Worm (Caenorhabditis elegans) whole organism, early embryonic: Measurements from ENCODE around the gene F15E6.6.

Source experiments
- B0310.2 ChIP-seq: sonication (generic microtip); optimal IDR thresholded peaks from 2 replicates; lab custom pipeline; 2016; ENCODE audit warnings: mild to moderate bottlenecking, missing genetic modification characterization, missing compliant biosample characterization
- F13C5.2 ChIP-seq: sonication (generic microtip); optimal IDR thresholded peaks from 2 replicates; lab custom pipeline; 2017; ENCODE audit warnings: mild to moderate bottlenecking, missing genetic modification characterization, inconsistent platforms, missing compliant biosample characterization
- aly-1 ChIP-seq: sonication (generic microtip); optimal IDR thresholded peaks from 2 replicates; lab custom pipeline; 2016; ENCODE audit warnings: missing genetic modification characterization, missing compliant biosample characterization
- ama-1 ChIP-seq: fragments of 150-350 bp; optimal IDR thresholded peaks from 2 replicates; lab custom pipeline; 2014
- ceh-13 ChIP-seq: fragments of 200-800 bp; sonication (Bioruptor generic); optimal IDR thresholded peaks from 2 replicates; lab custom pipeline; 2018; ENCODE audit warnings: mild to moderate bottlenecking, missing genetic modification characterization, missing compliant biosample characterization
- ceh-36 ChIP-seq: sonication (generic microtip); optimal IDR thresholded peaks from 2 replicates; lab custom pipeline; 2016; ENCODE audit warnings: missing genetic modification characterization, inconsistent platforms, missing compliant biosample characterization
- ets-7 ChIP-seq: sonication (generic microtip); optimal IDR thresholded peaks from 2 replicates; lab custom pipeline; 2016; ENCODE audit warnings: missing genotype, missing genetic modification characterization, missing compliant biosample characterization
- flt-1 ChIP-seq: fragments of 200-800 bp; sonication (Bioruptor generic); IDR thresholded peaks from 2 replicates; pipeline ENCODE4 v1.3.6; 2022; ENCODE audit warnings: missing genetic modification characterization, missing compliant biosample characterization
- hmbx-1 ChIP-seq: sonication (generic microtip); optimal IDR thresholded peaks from 2 replicates; lab custom pipeline; 2016; ENCODE audit warnings: mild to moderate bottlenecking, missing genetic modification characterization, missing compliant biosample characterization
- hmg-4 ChIP-seq: fragments of 200-800 bp; sonication (Bioruptor generic); optimal IDR thresholded peaks from 2 replicates; lab custom pipeline; 2018; ENCODE audit warnings: mild to moderate bottlenecking, missing genetic modification characterization, missing compliant biosample characterization
- hnd-1 ChIP-seq: sonication (generic microtip); optimal IDR thresholded peaks from 2 replicates; lab custom pipeline; 2016; ENCODE audit warnings: missing genetic modification characterization, missing compliant biosample characterization
- pes-1 ChIP-seq: fragments of 200-800 bp; sonication (Bioruptor generic); IDR thresholded peaks from 2 replicates; pipeline ENCODE4 v1.3.6; 2022; ENCODE audit warnings: missing genetic modification reagents, missing genetic modification characterization, missing compliant biosample characterization
- scrt-1 ChIP-seq: fragments of 200-800 bp; sonication (Bioruptor generic); IDR thresholded peaks from 2 replicates; pipeline ENCODE4 v1.3.6; 2022; ENCODE audit warnings: missing genetic modification characterization, missing compliant biosample characterization
- sea-1 ChIP-seq: fragments of 200-800 bp; sonication (Bioruptor generic); conservative IDR thresholded peaks from 2 replicates; pipeline ENCODE4 v1.3.6; 2022; ENCODE audit warnings: missing genetic modification characterization, missing compliant biosample characterization
- tbx-11 ChIP-seq: fragments of 200-800 bp; sonication (Bioruptor generic); IDR thresholded peaks from 2 replicates; pipeline ENCODE4 v1.3.6; 2022; ENCODE audit warnings: missing genetic modification characterization, missing compliant biosample characterization
- tbx-37 ChIP-seq: fragments of 200-800 bp; sonication (Bioruptor generic); conservative IDR thresholded peaks from 2 replicates; pipeline ENCODE4 v1.3.6; 2022; ENCODE audit warnings: missing genetic modification reagents, missing genetic modification characterization, missing compliant biosample characterization
- tra-4 ChIP-seq: sonication (generic microtip); optimal IDR thresholded peaks from 2 replicates; lab custom pipeline; 2017; ENCODE audit warnings: missing genetic modification characterization, missing compliant biosample characterization

The F15E6.6 gene

DNA sequence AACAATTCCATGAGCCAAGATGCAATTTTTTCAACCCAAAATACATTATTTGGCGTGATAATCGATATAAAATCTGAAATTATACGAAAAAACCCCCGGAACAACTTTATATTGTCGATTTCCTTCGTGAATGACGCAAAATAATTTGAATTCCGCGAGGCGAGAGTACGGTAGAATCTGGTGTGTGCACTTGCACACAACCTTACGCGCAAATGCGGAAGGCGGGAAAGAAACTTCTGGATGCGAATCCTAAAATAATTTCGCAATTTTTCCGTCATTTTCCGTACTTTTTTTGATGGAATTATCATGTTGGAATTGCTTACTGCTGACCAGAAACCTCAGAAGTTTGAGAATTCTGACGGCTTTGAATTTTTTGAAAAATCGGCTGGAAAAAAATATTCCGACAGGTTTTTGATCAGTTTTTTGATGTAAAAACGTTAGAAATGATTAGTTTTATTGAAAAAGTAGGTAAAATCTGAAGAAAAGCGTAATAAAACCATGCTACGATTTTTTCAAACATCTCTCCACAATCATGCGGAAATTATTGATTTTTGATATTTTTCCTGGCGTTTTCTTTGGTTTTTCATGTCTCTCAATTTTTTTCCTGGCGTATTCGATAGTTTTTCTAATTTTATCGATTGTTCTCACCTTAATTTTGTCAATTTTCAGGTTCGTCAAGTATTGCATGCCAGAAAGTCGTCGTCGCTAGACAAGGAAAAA is 23.5 kb upstream of the F15E6.6 start, which contains the start of gene set-9:
Gene set-9, plus strand, starts transcription at position 670 of the 720 bp plus-strand sequence.
- TF ChIP-seq F13C5.2 (tag; lab: Kevin White, UChicago), result no peak
- TF ChIP-seq scrt-1 (GFP tag; lab: Robert Waterston, UW), result no peak
- no peak for TF ChIP-seq ceh-13
- TF ChIP-seq pes-1 (GFP tag; lab: Robert Waterston, UW), result no peak
- no peak for TF ChIP-seq B0310.2 (tag; lab: Kevin White, UChicago)
- no peak for TF ChIP-seq tra-4 (tag; lab: Kevin White, UChicago)
- no peak for TF ChIP-seq hmg-4 (GFP tag; lab: Kevin White, UChicago)
- TF ChIP-seq tbx-11, result no peak
- no peak for TF ChIP-seq hnd-1 (tag; lab: Kevin White, UChicago)
- no peak for TF ChIP-seq ets-7 (tag; lab: Kevin White, UChicago)
- no peak for TF ChIP-seq ama-1 (lab: Kevin White, UChicago)
- TF ChIP-seq ceh-36, result no peak

DNA sequence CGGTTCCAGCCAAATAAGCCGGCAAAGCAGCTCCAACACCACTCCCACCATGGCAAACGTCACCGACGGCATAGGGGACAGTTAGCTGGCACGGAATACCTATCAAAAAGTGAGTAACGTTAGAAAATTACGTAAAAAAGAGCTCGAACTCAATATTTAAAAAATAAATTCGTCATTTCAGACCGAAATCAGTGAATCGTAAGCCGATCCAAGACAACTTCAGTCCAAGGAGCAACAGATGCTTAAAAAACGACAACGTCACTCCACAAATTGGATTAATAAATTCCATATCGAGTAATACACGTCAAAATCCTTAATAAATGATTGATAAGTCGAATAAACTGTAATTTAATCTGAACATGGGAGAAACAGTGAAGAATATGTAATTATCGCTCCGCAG is 22.4 kb upstream of the F15E6.6 start:
- no peak for TF ChIP-seq ets-7 (tag; lab: Kevin White, UChicago)
- TF ChIP-seq ama-1 (lab: Kevin White, UChicago), result no peak

DNA sequence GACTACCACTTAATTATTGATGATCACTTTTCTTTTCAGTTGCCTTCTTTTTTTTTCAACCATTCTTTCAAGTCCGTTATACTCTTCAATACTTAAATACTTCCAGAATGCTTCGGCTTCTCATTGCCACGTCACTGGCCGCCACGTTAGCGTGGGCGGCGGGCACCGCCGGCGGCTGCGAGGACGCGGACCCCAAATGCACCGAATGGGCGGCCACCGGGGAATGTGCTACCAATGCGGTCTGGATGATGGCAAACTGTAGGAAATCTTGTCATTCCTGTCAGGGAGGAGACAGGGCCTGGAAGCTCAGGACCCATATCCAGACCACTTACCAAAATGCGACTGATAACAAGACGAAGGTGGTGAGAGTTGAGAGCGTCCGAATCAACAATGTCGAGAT is 17.3 kb upstream of the F15E6.6 start, which contains the start of gene lgc-22:
Gene lgc-22, plus strand, starts transcription at position 105 of the 400 bp plus-strand sequence.
- no peak for TF ChIP-seq ceh-13
- TF ChIP-seq ceh-36, result no peak
- TF ChIP-seq pes-1 (GFP tag; lab: Robert Waterston, UW), result no peak
- no peak for TF ChIP-seq sea-1 (GFP tag; lab: Robert Waterston, UW)
- no peak for TF ChIP-seq tbx-37
- no peak for TF ChIP-seq hmbx-1 (tag; lab: Kevin White, UChicago)
- no peak for TF ChIP-seq hmg-4 (GFP tag; lab: Kevin White, UChicago)

DNA sequence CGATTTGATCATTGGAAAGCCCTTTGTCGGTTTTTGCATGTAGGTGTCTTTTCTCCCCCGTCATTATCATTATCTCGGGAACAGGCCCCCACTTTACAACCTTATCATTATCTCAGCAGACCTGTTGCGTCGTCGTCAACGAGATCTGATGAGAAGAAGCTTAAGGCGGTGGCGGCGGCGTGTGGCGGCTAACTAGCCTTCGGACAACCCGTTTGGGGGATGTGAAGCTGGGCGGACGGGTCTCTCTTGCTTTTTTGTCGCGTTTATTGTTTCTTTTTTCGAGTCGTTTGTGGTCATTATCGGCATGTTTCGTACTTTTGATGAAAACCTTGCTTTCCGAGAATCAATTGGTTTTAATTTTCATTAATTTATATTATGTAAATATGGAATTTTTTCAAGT is 16.1 kb upstream of the F15E6.6 start:
- no peak for TF ChIP-seq ceh-13
- no peak for TF ChIP-seq scrt-1 (GFP tag; lab: Robert Waterston, UW)
- no peak for TF ChIP-seq hnd-1 (tag; lab: Kevin White, UChicago)
- TF ChIP-seq B0310.2 (tag; lab: Kevin White, UChicago), result no peak
- no peak for TF ChIP-seq tbx-11
- no peak for TF ChIP-seq tbx-37
- TF ChIP-seq hmg-4 (GFP tag; lab: Kevin White, UChicago), result no peak
- TF ChIP-seq ceh-36, result no peak
- TF ChIP-seq pes-1 (GFP tag; lab: Robert Waterston, UW), result no peak
- no peak for TF ChIP-seq tra-4 (tag; lab: Kevin White, UChicago)
- TF ChIP-seq flt-1, result no peak
- no peak for TF ChIP-seq aly-1 (tag; lab: Kevin White, UChicago)

DNA sequence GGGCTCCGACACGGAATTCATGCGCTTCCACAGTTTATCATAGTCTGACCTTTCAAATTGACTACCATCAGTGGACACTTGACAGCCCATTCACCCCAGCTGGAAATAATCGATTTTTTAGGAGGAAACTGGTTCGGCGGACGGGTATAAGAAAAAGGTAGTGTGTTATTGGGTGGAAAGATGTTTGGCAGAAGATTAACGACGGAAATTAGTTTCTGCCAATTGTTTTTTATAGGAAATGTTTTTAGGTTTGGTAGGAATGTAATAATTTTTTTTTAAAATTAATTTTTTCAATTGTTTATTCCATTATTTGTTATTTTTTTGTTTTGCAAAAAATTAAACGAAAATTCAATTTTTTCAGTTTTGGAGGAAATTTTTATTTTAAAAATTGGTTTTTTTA is 15.1 kb upstream of the F15E6.6 start, which contains the start of gene F15E6.9:
Gene F15E6.9, minus strand, starts transcription at position 101 of the 400 bp plus-strand sequence.
- no peak for TF ChIP-seq ets-7 (tag; lab: Kevin White, UChicago)
- TF ChIP-seq F13C5.2 (tag; lab: Kevin White, UChicago), result no peak
- TF ChIP-seq hmg-4 (GFP tag; lab: Kevin White, UChicago), result no peak
- no peak for TF ChIP-seq aly-1 (tag; lab: Kevin White, UChicago)
- no peak for TF ChIP-seq tbx-37
- no peak for TF ChIP-seq flt-1
- TF ChIP-seq tra-4 (tag; lab: Kevin White, UChicago), result no peak

DNA sequence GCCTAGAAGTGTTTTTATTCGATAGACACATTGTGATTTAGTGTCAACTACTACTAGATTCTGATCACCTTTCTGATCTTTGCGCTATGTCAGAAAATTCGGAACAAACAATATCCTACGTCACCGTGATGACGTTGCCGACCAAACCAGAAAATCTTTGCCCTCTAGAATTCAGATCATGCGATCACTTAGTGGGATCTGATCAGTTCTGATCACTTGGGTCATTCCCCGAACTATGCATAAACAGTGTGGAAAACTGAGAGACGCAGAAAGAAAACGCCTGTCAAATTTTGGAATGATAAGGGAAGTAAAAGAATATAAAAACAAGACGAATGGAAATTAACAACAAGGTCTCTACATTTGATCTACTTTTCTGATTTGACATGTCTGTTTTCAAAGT is 10.6 kb upstream of the F15E6.6 start, which contains the start of gene F15E6.3:
Gene F15E6.3, plus strand, starts transcription at position 344 of the 400 bp plus-strand sequence.
- TF ChIP-seq F13C5.2 (tag; lab: Kevin White, UChicago), result no peak
- TF ChIP-seq hnd-1 (tag; lab: Kevin White, UChicago), result no peak

DNA sequence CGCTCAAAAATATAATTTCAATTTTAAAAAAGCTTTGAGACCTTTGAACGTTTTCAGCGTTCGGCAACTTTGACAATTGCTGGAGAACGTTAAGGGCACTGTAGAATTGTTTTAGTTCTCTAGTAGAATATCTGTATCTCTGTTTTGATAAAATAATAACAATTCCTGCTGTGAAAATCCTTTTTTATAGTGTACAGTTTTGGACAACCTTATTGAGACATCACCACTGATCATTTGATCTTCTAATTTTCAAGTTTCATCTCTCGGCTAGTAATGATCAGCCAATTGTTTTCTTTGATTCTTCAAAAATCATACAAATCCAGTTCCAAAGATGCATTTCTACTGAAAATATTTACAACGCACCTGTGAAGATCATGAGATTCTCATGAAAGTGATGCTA is 8.6 kb upstream of the F15E6.6 start, which contains the start of gene F15E6.10:
Gene F15E6.10, plus strand, starts transcription at position 301 of the 400 bp plus-strand sequence.
- TF ChIP-seq tbx-11, result no peak
- TF ChIP-seq aly-1 (tag; lab: Kevin White, UChicago), result no peak
- TF ChIP-seq flt-1, result no peak
- no peak for TF ChIP-seq pes-1 (GFP tag; lab: Robert Waterston, UW)
- TF ChIP-seq tra-4 (tag; lab: Kevin White, UChicago), result no peak
- no peak for TF ChIP-seq scrt-1 (GFP tag; lab: Robert Waterston, UW)
- no peak for TF ChIP-seq hnd-1 (tag; lab: Kevin White, UChicago)
- no peak for TF ChIP-seq hmbx-1 (tag; lab: Kevin White, UChicago)
- TF ChIP-seq hmg-4 (GFP tag; lab: Kevin White, UChicago), result no peak
- no peak for TF ChIP-seq B0310.2 (tag; lab: Kevin White, UChicago)
- TF ChIP-seq ceh-13, result no peak
- no peak for TF ChIP-seq F13C5.2 (tag; lab: Kevin White, UChicago)
- TF ChIP-seq ets-7 (tag; lab: Kevin White, UChicago), result no peak
- TF ChIP-seq sea-1 (GFP tag; lab: Robert Waterston, UW), result no peak
- TF ChIP-seq ama-1 (lab: Kevin White, UChicago), result no peak

DNA sequence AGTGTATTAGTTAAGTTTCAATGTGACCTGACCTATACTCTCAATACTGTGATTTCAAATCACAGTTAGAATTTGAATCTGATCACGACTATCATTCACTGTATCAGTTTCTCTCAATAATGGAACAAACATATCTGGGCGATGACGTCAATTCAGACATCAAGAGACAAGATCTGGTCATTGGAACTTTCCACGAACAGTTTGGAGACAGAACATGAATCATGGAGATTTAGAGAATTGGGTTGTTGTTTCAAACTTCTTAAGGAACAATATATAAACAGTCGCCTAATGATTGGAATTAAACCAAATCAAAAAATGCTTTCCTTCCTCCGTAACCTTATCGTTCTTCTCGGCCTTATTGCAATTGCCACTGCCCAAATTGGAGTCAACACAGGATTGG is 7.3 kb upstream of the F15E6.6 start, which contains the start of gene F15E6.4:
Gene F15E6.4, plus strand, starts transcription at position 301 of the 400 bp plus-strand sequence.
- TF ChIP-seq hmg-4 (GFP tag; lab: Kevin White, UChicago) (no peak), hnd-1 (tag; lab: Kevin White, UChicago) (no peak), tra-4 (tag; lab: Kevin White, UChicago) (no peak), ets-7 (tag; lab: Kevin White, UChicago) (no peak), scrt-1 (GFP tag; lab: Robert Waterston, UW) (no peak)
